Worm (Caenorhabditis elegans) whole organism, L4 larva: ENCODE data around the gene C06C3.10.

ENCODE experiments used
- D1046.2 ChIP-seq: fragments of 200-800 bp; sonication (Bioruptor generic); IDR thresholded peaks from 2 replicates; pipeline ENCODE4 v1.3.6; 2022; ENCODE audit warnings: missing genetic modification characterization, missing compliant biosample characterization
- F44E2.7 ChIP-seq: fragments of 200-800 bp; sonication (Bioruptor generic); IDR thresholded peaks from 2 replicates; pipeline ENCODE4 v2.1.2; 2022; ENCODE audit warnings: missing genetic modification characterization, missing compliant biosample characterization
- T26A8.4 ChIP-seq: fragments of 200-800 bp; sonication (Bioruptor generic); IDR thresholded peaks from 2 replicates; pipeline ENCODE4 v1.3.6; 2022; ENCODE audit warnings: missing genetic modification characterization, missing compliant biosample characterization
- Y105C5A.15 ChIP-seq: fragments of 200-800 bp; sonication (Bioruptor generic); IDR thresholded peaks from 2 replicates; pipeline ENCODE4 v1.3.6; 2022; ENCODE audit warnings: missing genetic modification characterization, missing compliant biosample characterization
- Y48G9A.11 ChIP-seq: fragments of 200-800 bp; sonication (Bioruptor generic); IDR thresholded peaks from 2 replicates; pipeline ENCODE4 v1.3.6; 2022; ENCODE audit warnings: missing genetic modification reagents, missing genetic modification characterization, missing compliant biosample characterization
- aha-1 ChIP-seq: fragments of 150-350 bp; peaks from one replicate; lab custom pipeline; 2014; ENCODE audit warnings: missing biosample characterization, missing genetic modification characterization
- aly-2 ChIP-seq: sonication (generic microtip); optimal IDR thresholded peaks from 2 replicates; lab custom pipeline; 2018; ENCODE audit warnings: missing biosample characterization, missing genetic modification characterization
- arid-1 ChIP-seq: fragments of 200-800 bp; sonication (Bioruptor generic); conservative IDR thresholded peaks from 2 replicates; pipeline ENCODE4 v1.3.6; 2022; ENCODE audit warnings: missing genetic modification reagents, missing genetic modification characterization, missing compliant biosample characterization
- ceh-20 ChIP-seq: fragments of 200-800 bp; sonication (Bioruptor generic); IDR thresholded peaks from 2 replicates; pipeline ENCODE4 v1.3.6; 2022; ENCODE audit warnings: missing genetic modification reagents, missing genetic modification characterization, missing compliant biosample characterization
- ceh-28 ChIP-seq: fragments of 150-350 bp; optimal IDR thresholded peaks from 2 replicates; lab custom pipeline; 2014; ENCODE audit warnings: missing biosample characterization, missing genetic modification reagents, missing genetic modification characterization
- ceh-32 ChIP-seq: sonication (generic microtip); optimal IDR thresholded peaks from 2 replicates; lab custom pipeline; 2016; ENCODE audit warnings: mild to moderate bottlenecking, missing genetic modification characterization, missing compliant biosample characterization; ENCODE audit not compliant: poor library complexity
- ceh-82 ChIP-seq: sonication (generic microtip); optimal IDR thresholded peaks from 2 replicates; lab custom pipeline; 2017; ENCODE audit warnings: missing biosample characterization, missing genetic modification characterization
- ces-1 ChIP-seq: fragments of 150-350 bp; sonication (generic microtip); optimal IDR thresholded peaks from 4 replicates; lab custom pipeline; 2014; ENCODE audit warnings: missing biosample characterization, missing genetic modification reagents, missing genetic modification characterization
- ctbp-1 ChIP-seq: fragments of 200-800 bp; sonication (Bioruptor generic); IDR thresholded peaks from 2 replicates; pipeline ENCODE4 v1.3.6; 2022; ENCODE audit warnings: missing genetic modification reagents, missing genetic modification characterization, missing compliant biosample characterization
- daf-12 ChIP-seq: fragments of 150-350 bp; optimal IDR thresholded peaks from 2 replicates; lab custom pipeline; 2014; ENCODE audit warnings: missing biosample characterization, missing genetic modification reagents, missing genetic modification characterization
- daf-16 ChIP-seq, 3 experiments: sonication (generic microtip); optimal IDR thresholded peaks; 2 replicates each; lab custom pipeline; 2016 to 2017; ENCODE audit warnings: missing genetic modification characterization in 3 of 3, missing genetic modification reagents in 3 of 3, mild to moderate bottlenecking in 2 of 3, missing compliant biosample characterization in 2 of 3, missing biosample characterization in 1 of 3, moderate library complexity in 1 of 3
- daf-19 ChIP-seq: fragments of 200-800 bp; sonication (Bioruptor generic); conservative IDR thresholded peaks from 2 replicates; pipeline ENCODE4 v1.3.6; 2022; ENCODE audit warnings: missing genetic modification characterization, missing compliant biosample characterization
- daf-8 ChIP-seq: fragments of 200-800 bp; sonication (Bioruptor generic); IDR thresholded peaks from 2 replicates; pipeline ENCODE4 v1.3.6; 2022; ENCODE audit warnings: missing genetic modification characterization, missing compliant biosample characterization
- dpl-1 ChIP-seq: fragments of 150-350 bp; optimal IDR thresholded peaks from 2 replicates; lab custom pipeline; 2014; ENCODE audit warnings: missing biosample characterization, missing genetic modification reagents, missing genetic modification characterization
- duxl-1 ChIP-seq: sonication (generic microtip); optimal IDR thresholded peaks from 2 replicates; lab custom pipeline; 2016; ENCODE audit warnings: mild to moderate bottlenecking, missing genetic modification characterization, moderate library complexity, missing compliant biosample characterization; ENCODE audit not compliant: poor library complexity
- dve-1 ChIP-seq: sonication (generic microtip); optimal IDR thresholded peaks from 2 replicates; lab custom pipeline; 2017; ENCODE audit warnings: antibody characterized with exemption, mild to moderate bottlenecking, missing genetic modification characterization, missing compliant biosample characterization; ENCODE audit not compliant: insufficient read depth
- egl-27 ChIP-seq: sonication (generic microtip); optimal IDR thresholded peaks from 3 replicates; lab custom pipeline; 2017; ENCODE audit warnings: missing biosample characterization, missing genetic modification reagents, missing genetic modification characterization
- egl-43 ChIP-seq: fragments of 200-800 bp; sonication (Bioruptor generic); IDR thresholded peaks from 2 replicates; pipeline ENCODE4 v1.3.6; 2022; ENCODE audit warnings: missing genetic modification reagents, missing genetic modification characterization, missing compliant biosample characterization
- fos-1 ChIP-seq: fragments of 150-350 bp; optimal IDR thresholded peaks from 2 replicates; lab custom pipeline; 2014; ENCODE audit warnings: missing biosample characterization, missing genetic modification characterization
- gei-8 ChIP-seq: fragments of 200-800 bp; sonication (Bioruptor generic); optimal IDR thresholded peaks from 2 replicates; lab custom pipeline; 2018; ENCODE audit warnings: mild to moderate bottlenecking, missing genetic modification characterization, missing compliant biosample characterization
- hlh-11 ChIP-seq: fragments of 200-800 bp; sonication (Bioruptor generic); optimal IDR thresholded peaks from 2 replicates; lab custom pipeline; 2018; ENCODE audit warnings: mild to moderate bottlenecking, missing genetic modification characterization, missing compliant biosample characterization
- hlh-30 ChIP-seq: sonication (generic microtip); optimal IDR thresholded peaks from 2 replicates; lab custom pipeline; 2017; ENCODE audit warnings: antibody characterized with exemption, mild to moderate bottlenecking, missing genetic modification characterization, missing compliant biosample characterization; ENCODE audit not compliant: insufficient read depth
- lim-7 ChIP-seq: fragments of 200-800 bp; sonication (Bioruptor generic); IDR thresholded peaks from 2 replicates; pipeline ENCODE4 v1.3.6; 2022; ENCODE audit warnings: missing genetic modification characterization, missing compliant biosample characterization
- lin-13 ChIP-seq: fragments of 150-350 bp; optimal IDR thresholded peaks from 2 replicates; lab custom pipeline; 2014; ENCODE audit warnings: missing biosample characterization, missing genetic modification reagents, missing genetic modification characterization
- lin-15B ChIP-seq: fragments of 150-350 bp; sonication (generic microtip); optimal IDR thresholded peaks from 3 replicates; lab custom pipeline; 2014; ENCODE audit warnings: missing biosample characterization, missing genetic modification characterization
- lin-38 ChIP-seq: fragments of 200-800 bp; sonication (Bioruptor generic); IDR thresholded peaks from 2 replicates; pipeline ENCODE4 v1.3.6; 2022; ENCODE audit warnings: missing genetic modification reagents, missing genetic modification characterization, missing compliant biosample characterization
- lin-39 ChIP-seq: fragments of 150-350 bp; optimal IDR thresholded peaks from 2 replicates; lab custom pipeline; 2014; ENCODE audit warnings: missing biosample characterization, missing genetic modification reagents, missing genetic modification characterization
- lir-3 ChIP-seq: sonication (generic microtip); optimal IDR thresholded peaks from 2 replicates; lab custom pipeline; 2016; ENCODE audit warnings: mild to moderate bottlenecking, missing genetic modification characterization, missing compliant biosample characterization
- lsy-2 ChIP-seq, 2 experiments: fragments of 150-350 bp in 1 of 2; sonication (generic microtip) in 1 of 2; optimal IDR thresholded peaks; 2 replicates each; lab custom pipeline; 2014 to 2017; ENCODE audit warnings: missing biosample characterization in 2 of 2, missing genetic modification characterization in 2 of 2
- mdl-1 ChIP-seq, 2 experiments: fragments of 150-350 bp in 1 of 2; sonication (generic microtip) in 1 of 2; optimal IDR thresholded peaks; 2 replicates each; lab custom pipeline; 2014 to 2017; ENCODE audit warnings: missing biosample characterization in 2 of 2, missing genetic modification characterization in 2 of 2
- mdt-29 ChIP-seq: fragments of 200-800 bp; sonication (Bioruptor generic); IDR thresholded peaks from 2 replicates; pipeline ENCODE4 v1.3.6; 2022; ENCODE audit warnings: missing genetic modification reagents, missing genetic modification characterization, missing compliant biosample characterization
- mep-1 ChIP-seq: fragments of 150-350 bp; sonication (generic microtip); optimal IDR thresholded peaks from 3 replicates; lab custom pipeline; 2014; ENCODE audit warnings: missing biosample characterization, missing genetic modification characterization
- nhr-102 ChIP-seq: sonication (generic microtip); optimal IDR thresholded peaks from 2 replicates; lab custom pipeline; 2016; ENCODE audit warnings: mild to moderate bottlenecking, missing genetic modification characterization, moderate library complexity, missing compliant biosample characterization
- nhr-111 ChIP-seq: fragments of 200-800 bp; sonication (Bioruptor generic); optimal IDR thresholded peaks from 2 replicates; lab custom pipeline; 2018; ENCODE audit warnings: mild to moderate bottlenecking, missing genetic modification characterization, missing compliant biosample characterization
- nhr-28 ChIP-seq: fragments of 150-350 bp; optimal IDR thresholded peaks from 2 replicates; lab custom pipeline; 2014; ENCODE audit warnings: missing biosample characterization, missing genetic modification characterization
- nhr-42 ChIP-seq: fragments of 200-800 bp; sonication (Bioruptor generic); IDR thresholded peaks from 2 replicates; pipeline ENCODE4 v1.3.6; 2022; ENCODE audit warnings: missing genetic modification characterization, missing compliant biosample characterization
- saeg-2 ChIP-seq: fragments of 200-800 bp; sonication (Bioruptor generic); IDR thresholded peaks from 2 replicates; pipeline ENCODE4 v1.3.6; 2022; ENCODE audit warnings: missing genetic modification reagents, missing genetic modification characterization, missing compliant biosample characterization
- set-16 ChIP-seq: fragments of 200-800 bp; sonication (Bioruptor generic); IDR thresholded peaks from 2 replicates; pipeline ENCODE4 v1.3.6; 2022; ENCODE audit warnings: missing genetic modification reagents, missing genetic modification characterization, missing compliant biosample characterization
- snpc-1.2 ChIP-seq: fragments of 200-800 bp; sonication (Bioruptor generic); IDR thresholded peaks from 2 replicates; pipeline ENCODE4 v1.3.6; 2022; ENCODE audit warnings: missing genetic modification reagents, missing genetic modification characterization, missing compliant biosample characterization
- snpc-4 ChIP-seq: fragments of 150-350 bp; optimal IDR thresholded peaks from 2 replicates; lab custom pipeline; 2014; ENCODE audit warnings: missing biosample characterization, missing genetic modification characterization
- spr-3 ChIP-seq: fragments of 200-800 bp; sonication (Bioruptor generic); optimal IDR thresholded peaks from 2 replicates; lab custom pipeline; 2018; ENCODE audit warnings: mild to moderate bottlenecking, missing genetic modification characterization, missing compliant biosample characterization
- unc-62 ChIP-seq, 3 experiments: fragments of 150-350 bp in 1 of 3; sonication (generic microtip); optimal IDR thresholded peaks in 2 of 3; peaks in 1 of 3; 1 replicate in 1 of 3; 2 replicates in 2 of 3; lab custom pipeline; 2014 to 2017; ENCODE audit warnings: missing biosample characterization in 3 of 3, missing genetic modification characterization in 3 of 3, missing genetic modification reagents in 3 of 3, missing genotype in 1 of 3
- vab-7 ChIP-seq: fragments of 200-800 bp; sonication (Bioruptor generic); IDR thresholded peaks from 2 replicates; pipeline ENCODE4 v1.3.6; 2022; ENCODE audit warnings: missing genetic modification reagents, missing genetic modification characterization, missing compliant biosample characterization
- zip-2 ChIP-seq: fragments of 150-350 bp; optimal IDR thresholded peaks from 2 replicates; lab custom pipeline; 2014; ENCODE audit warnings: missing biosample characterization, missing genetic modification characterization
- ztf-11 ChIP-seq: fragments of 150-350 bp; optimal IDR thresholded peaks from 2 replicates; lab custom pipeline; 2014; ENCODE audit warnings: missing biosample characterization, missing genetic modification characterization
- ztf-7 ChIP-seq: fragments of 150-350 bp; optimal IDR thresholded peaks from 2 replicates; lab custom pipeline; 2014; ENCODE audit warnings: missing biosample characterization, missing genetic modification characterization

C06C3.10 gene

DNA sequence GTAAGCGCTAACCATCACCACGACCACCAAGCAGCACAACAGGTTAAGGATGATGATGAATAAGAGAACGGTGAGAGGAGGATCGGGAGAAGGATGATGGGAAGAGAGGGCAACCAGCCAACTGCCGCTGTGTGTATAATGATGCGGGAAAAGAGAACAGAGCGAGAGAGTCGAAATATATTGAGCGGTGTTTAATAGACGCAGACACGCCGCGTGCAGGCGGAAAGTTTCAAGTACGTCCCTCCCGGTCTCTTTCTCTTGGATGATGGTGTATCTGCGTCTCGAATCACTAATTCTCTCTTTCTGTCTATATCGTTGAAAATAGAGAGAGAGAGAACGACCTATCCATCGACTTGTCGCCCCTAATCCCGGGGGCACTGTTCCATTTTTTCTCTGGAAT is 20.3 kb downstream of the C06C3.10 start (continued):
- TF ChIP-seq nhr-28 (tag; lab: Kevin White, UChicago) (peak; percentile 71), Y48G9A.11 (GFP tag; lab: Robert Waterston, UW) (no peak), ceh-28 (no peak), aly-2 (tag; lab: Kevin White, UChicago) (no peak), arid-1 (no peak), Y105C5A.15 (GFP tag; lab: Robert Waterston, UW) (no peak), lin-39 (tag; lab: Kevin White, UChicago) (no peak), ceh-20 (GFP tag; lab: Robert Waterston, UW) (no peak), gei-8 (GFP tag; lab: Kevin White, UChicago) (no peak), ces-1 (GFP tag; lab: Kevin White, UChicago) (no peak), snpc-1.2 (no peak), spr-3 (GFP tag; lab: Kevin White, UChicago) (no peak), nhr-42 (no peak), ztf-7 (peak; percentile 1), snpc-4 (tag; lab: Kevin White, UChicago) (no peak), daf-16 (GFP tag; optimal IDR thresholded peaks at IDR 0.05; lab: Kevin White, UChicago) (no peak), daf-16 (tag; optimal IDR thresholded peaks at IDR 0.05; lab: Kevin White, UChicago) (no peak), dpl-1 (GFP tag; lab: Kevin White, UChicago) (peak; percentile 19), lin-15B (tag; lab: Kevin White, UChicago) (no peak), zip-2 (no peak), lir-3 (no peak), lin-13 (GFP tag; lab: Kevin White, UChicago) (no peak), daf-8 (no peak), egl-43 (GFP tag; lab: Robert Waterston, UW) (peak; percentile 53; the same call in 1 of the 2 replicates), hlh-30 (peak; percentile 57), nhr-111 (no peak), aha-1 (tag; lab: Kevin White, UChicago) (no peak), D1046.2 (no peak), mdt-29 (GFP tag; lab: Robert Waterston, UW) (no peak), hlh-11 (peak; percentile 76), ceh-32 (tag; lab: Kevin White, UChicago) (no peak), duxl-1 (tag; lab: Kevin White, UChicago) (no peak), vab-7 (GFP tag; lab: Robert Waterston, UW) (no peak), F44E2.7 (GFP tag; lab: Robert Waterston, UW) (no peak), lim-7 (GFP tag; lab: Robert Waterston, UW) (no peak), egl-27 (tag; lab: Kevin White, UChicago) (no peak), ceh-82 (tag; lab: Kevin White, UChicago) (no peak), saeg-2 (GFP tag; lab: Robert Waterston, UW) (no peak), dve-1 (tag; lab: Kevin White, UChicago) (peak; percentile 16), lin-38 (peak; percentile 35; the same call in 1 of the 2 replicates), ztf-11 (tag; lab: Kevin White, UChicago) (no peak), unc-62 (GFP tag; optimal IDR thresholded peaks at IDR 0.05 in 1 of 2; lab: Kevin White, UChicago) (peak in 1 of 2 experiments; percentile 43), unc-62 (tag; optimal IDR thresholded peaks at IDR 0.05; lab: Kevin White, UChicago) (no peak), fos-1 (tag; lab: Kevin White, UChicago) (no peak), daf-12 (tag; lab: Kevin White, UChicago) (no peak), mep-1 (tag; lab: Kevin White, UChicago) (peak; percentile 67), mdl-1 (tag; optimal IDR thresholded peaks at IDR 0.05; lab: Kevin White, UChicago) (peak in 1 of 2 experiments; percentile 72), set-16 (GFP tag; lab: Robert Waterston, UW) (no peak), daf-19 (GFP tag; lab: Robert Waterston, UW) (no peak), ctbp-1 (GFP tag; lab: Robert Waterston, UW) (no peak), T26A8.4 (GFP tag; lab: Robert Waterston, UW) (0 out of 2 replicates have a peak, but pooled peaks have one; percentile 30), lsy-2 (tag; optimal IDR thresholded peaks at IDR 0.05; lab: Kevin White, UChicago) (peak in 1 of 2 experiments; percentile 47), nhr-102 (tag; lab: Kevin White, UChicago) (no peak)
